Fruit fly (Drosophila melanogaster): ENCODE results near the gene Meics.

Meics gene

dm6 chr3L:13993742-13994719, 29.5 kb upstream of the Meics start, which contains the start of gene CtsK1 (continued):
- TF ChIP-seq CG6808 (GFP tag; optimal IDR thresholded peaks at IDR 0.05) (peak; percentile 46), vri (GFP tag; optimal IDR thresholded peaks at IDR 0.05) (no peak), CG3032 (tag; optimal IDR thresholded peaks at IDR 0.05) (peak; percentile 65), CG6163 (GFP tag; IDR thresholded peaks at IDR 0.05) (peak; percentile 78), Sox15 (GFP tag; optimal IDR thresholded peaks at IDR 0.05) (no peak), CG3919 (GFP tag; optimal IDR thresholded peaks at IDR 0.05) (peak; percentile 52), fkh (GFP tag; optimal IDR thresholded peaks at IDR 0.05) (no peak), Hr38 (GFP tag; optimal IDR thresholded peaks at IDR 0.05) (no peak), ss (GFP tag; optimal IDR thresholded peaks at IDR 0.05) (peak in 1 of 2 experiments; percentile 20), CG6792 (GFP tag; optimal IDR thresholded peaks at IDR 0.05) (peak; percentile 38), CG15336 (GFP tag; IDR thresholded peaks at IDR 0.05) (peak; percentile 88), CG34406 (GFP tag; optimal IDR thresholded peaks at IDR 0.05) (peak; percentile 32), Eip75B (GFP tag; optimal IDR thresholded peaks at IDR 0.05) (peak; percentile 60), Met (GFP tag; optimal IDR thresholded peaks at IDR 0.05) (peak; percentile 66), CG8632 (GFP tag; optimal IDR thresholded peaks at IDR 0.05) (peak; percentile 44), svp (GFP tag) (no peak), CG10631 (GFP tag; optimal IDR thresholded peaks at IDR 0.05) (peak; percentile 46), CG11762 (GFP tag; optimal IDR thresholded peaks at IDR 0.05; ENCODE audit: insufficient read depth) (no peak), CG6276 (GFP tag; optimal IDR thresholded peaks at IDR 0.05) (no peak), CG31627 (GFP tag; optimal IDR thresholded peaks at IDR 0.05) (peak; percentile 38), CG6854 (GFP tag; optimal IDR thresholded peaks at IDR 0.05) (no peak), Sox14 (GFP tag; optimal IDR thresholded peaks at IDR 0.05) (peak; percentile 49), OdsH (GFP tag; optimal IDR thresholded peaks at IDR 0.05) (peak; percentile 50), Ets96B (tag; optimal IDR thresholded peaks at IDR 0.05) (peak; percentile 44), CG1621 (tag; optimal IDR thresholded peaks at IDR 0.05) (no peak), dsx (GFP tag; optimal IDR thresholded peaks at IDR 0.05; ENCODE audit: poor library complexity, severe bottlenecking) (peak; percentile 18), Smox (GFP tag; optimal IDR thresholded peaks at IDR 0.05) (peak; percentile 58), Eip93F (GFP tag; optimal IDR thresholded peaks at IDR 0.05) (no peak), esn (GFP tag; optimal IDR thresholded peaks at IDR 0.05) (peak; percentile 71), net (GFP tag; optimal IDR thresholded peaks at IDR 0.05) (peak; percentile 56), Blimp-1 (GFP tag; optimal IDR thresholded peaks at IDR 0.05) (no peak), Ets21C (GFP tag; optimal IDR thresholded peaks at IDR 0.05) (no peak), CG32006 (GFP tag; optimal IDR thresholded peaks at IDR 0.05) (peak; percentile 56), dac (GFP tag; optimal IDR thresholded peaks at IDR 0.05) (no peak), CG4318 (GFP tag; optimal IDR thresholded peaks at IDR 0.05) (no peak), acj6 (GFP tag; optimal IDR thresholded peaks at IDR 0.05) (peak; percentile 68), pdm3 (GFP tag; optimal IDR thresholded peaks at IDR 0.05) (peak; percentile 61), achi (GFP tag; optimal IDR thresholded peaks at IDR 0.05) (peak; percentile 64)

- TF ChIP-seq eg (GFP tag; IDR thresholded peaks at IDR 0.05) = 0 out of 3 replicates have a peak, but pooled peaks have one; percentile 5
- TF ChIP-seq Sox14 (GFP tag; optimal IDR thresholded peaks at IDR 0.05) = no peak
Observed at dm6 chr3L:13993233-13993741, 28.8 kb upstream of the Meics start, which contains the start of gene CG17364. Gene CG17364 (minus strand): TSS chr3L:13993400.
